Worm (Caenorhabditis elegans) whole organism, L4/young adult: ENCODE measurements around the gene unc-42.

Experiments used
- W03F9.2 ChIP-seq: fragments of 150-350 bp; optimal IDR thresholded peaks from 2 replicates; lab custom pipeline; 2014; ENCODE audit warnings: missing biosample characterization, missing genetic modification characterization
- dao-5 ChIP-seq: sonication (generic microtip); optimal IDR thresholded peaks from 2 replicates; lab custom pipeline; 2016; ENCODE audit warnings: missing genotype, missing genetic modification characterization, moderate library complexity, missing compliant biosample characterization
- him-1 ChIP-seq: sonication (generic microtip); optimal IDR thresholded peaks from 2 replicates; lab custom pipeline; 2016; ENCODE audit warnings: missing genotype, missing genetic modification reagents, missing genetic modification characterization, missing compliant biosample characterization

- TF ChIP-seq dao-5 (tag; lab: Kevin White, UChicago) (no peak), W03F9.2 (no peak), him-1 (tag; lab: Kevin White, UChicago) (no peak)
Observed at ce11 chrV:9796002-9796401, 26.8 kb upstream of the unc-42 start.
